Fruit fly (Drosophila melanogaster): ENCODE measurements around the gene dind.

DNA sequence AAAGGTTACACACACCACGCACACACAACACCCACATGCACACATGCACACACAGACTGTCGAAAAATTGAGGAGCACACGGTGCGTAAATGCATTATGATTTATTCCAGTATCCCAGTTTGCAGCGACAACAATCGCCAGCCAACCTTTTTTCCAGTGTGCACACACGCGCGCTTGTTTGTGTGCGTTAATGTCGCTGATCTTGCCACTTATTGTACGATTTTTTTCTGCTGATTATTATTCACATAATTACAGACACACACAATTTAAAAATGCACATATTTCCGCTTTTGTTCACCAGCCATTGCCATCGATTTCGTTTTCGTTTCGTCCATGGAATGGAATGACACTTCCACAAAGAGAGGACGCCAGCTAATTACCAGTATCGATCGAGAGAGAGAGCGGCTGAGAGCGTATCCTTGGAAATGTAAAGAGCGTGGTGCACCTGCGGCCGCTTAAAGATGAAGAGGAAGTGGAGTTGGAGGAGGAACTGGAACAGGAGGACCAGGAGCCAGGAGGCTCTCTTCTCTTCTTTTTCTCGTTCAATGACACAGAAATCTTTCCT is 18.9 kb downstream of the dind start:
- no peak for TF ChIP-seq CG8478 (optimal IDR thresholded peaks at IDR 0.05)
- TF ChIP-seq usp (GFP tag; optimal IDR thresholded peaks at IDR 0.05), result no peak
- TF ChIP-seq psq (optimal IDR thresholded peaks at IDR 0.05), result no peak
- TF ChIP-seq Dll (optimal IDR thresholded peaks at IDR 0.05), result peak; percentile 61
